Worm (Caenorhabditis elegans): ENCODE data around the gene D1022.9.
A peak's percentile ranks its signal among the peaks of the same experiment; 100 is the strongest.

The D1022.9 gene

DNA sequence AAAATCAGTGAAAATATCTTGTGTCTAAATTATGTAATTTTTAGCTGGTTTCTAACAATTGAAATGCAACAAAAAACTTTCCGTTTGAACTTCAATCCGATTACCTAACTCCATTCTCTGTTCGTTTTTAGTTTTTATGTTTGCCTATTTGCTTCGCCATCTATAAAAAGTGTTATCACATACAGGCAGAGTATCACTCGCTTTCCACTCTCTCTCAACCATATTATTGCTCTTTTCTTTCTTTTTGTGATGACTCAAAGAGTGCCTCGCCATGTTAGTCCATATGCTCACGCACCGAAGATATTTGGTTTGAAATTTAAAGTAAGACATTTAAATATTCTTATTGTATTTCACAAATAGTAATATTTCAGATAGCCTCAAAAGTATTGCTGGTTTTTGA, 45.4 kb upstream of the D1022.9 start, which contains the start of gene ZK1290.13:
ZK1290.13 (plus strand) TSS at position 73 of the 400 bp plus-strand sequence.
- TF ChIP-seq lin-35 (GFP tag; optimal IDR thresholded peaks at IDR 0.05) (no peak), fos-1 (tag; optimal IDR thresholded peaks at IDR 0.05) (no peak), hlh-17 (GFP tag; optimal IDR thresholded peaks at IDR 0.05; ENCODE audit: borderline replicate concordance) (no peak), jun-1 (tag; optimal IDR thresholded peaks at IDR 0.05) (no peak), lsy-2 (tag; optimal IDR thresholded peaks at IDR 0.05) (no peak), zag-1 (tag; optimal IDR thresholded peaks at IDR 0.05) (no peak), ceh-63 (GFP tag; optimal IDR thresholded peaks at IDR 0.05) (no peak), lin-39 (tag; optimal IDR thresholded peaks at IDR 0.05) (no peak), efl-1 (optimal IDR thresholded peaks at IDR 0.05) (no peak), efl-1 (GFP tag; optimal IDR thresholded peaks at IDR 0.05 in 1 of 2) (no peak), ceh-8 (GFP tag; optimal IDR thresholded peaks at IDR 0.05) (no peak), nhr-28 (tag; optimal IDR thresholded peaks at IDR 0.05) (no peak), mef-2 (tag; optimal IDR thresholded peaks at IDR 0.05) (no peak)

DNA sequence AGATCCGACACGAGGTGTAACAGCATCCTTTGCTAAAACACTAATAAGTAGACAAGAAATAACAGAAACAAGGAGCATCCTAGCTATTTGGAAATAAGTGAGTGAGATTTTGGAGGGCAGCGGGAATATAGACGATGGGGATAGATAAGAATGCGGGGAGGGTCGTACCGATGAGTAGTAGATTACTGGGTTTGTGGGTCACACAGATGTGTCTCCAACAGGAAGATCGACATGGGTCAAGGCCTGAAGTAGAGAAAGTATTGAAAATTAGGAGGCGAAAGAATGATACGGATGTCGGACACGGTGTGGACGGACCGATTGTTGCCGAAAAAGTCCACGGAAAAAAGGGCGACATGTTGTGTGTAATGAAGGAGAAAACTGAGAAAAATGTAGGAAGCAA, 44.9 kb upstream of the D1022.9 start, which contains the start of gene wrt-10:
wrt-10 (minus strand) TSS at position 195 of the 400 bp plus-strand sequence.
- TF ChIP-seq fkh-10 (GFP tag; optimal IDR thresholded peaks at IDR 0.05) (no peak), irx-1 (tag; optimal IDR thresholded peaks at IDR 0.05) (no peak), efl-1 (optimal IDR thresholded peaks at IDR 0.05) (no peak), efl-1 (GFP tag; optimal IDR thresholded peaks at IDR 0.05 in 1 of 2) (no peak), blmp-1 (tag; optimal IDR thresholded peaks at IDR 0.05) (peak; percentile 91), nhr-85 (tag) (peak; percentile 57), ztf-11 (tag; optimal IDR thresholded peaks at IDR 0.05) (no peak), sox-4 (tag; optimal IDR thresholded peaks at IDR 0.05) (no peak), tlp-1 (tag; optimal IDR thresholded peaks at IDR 0.05) (no peak)

DNA sequence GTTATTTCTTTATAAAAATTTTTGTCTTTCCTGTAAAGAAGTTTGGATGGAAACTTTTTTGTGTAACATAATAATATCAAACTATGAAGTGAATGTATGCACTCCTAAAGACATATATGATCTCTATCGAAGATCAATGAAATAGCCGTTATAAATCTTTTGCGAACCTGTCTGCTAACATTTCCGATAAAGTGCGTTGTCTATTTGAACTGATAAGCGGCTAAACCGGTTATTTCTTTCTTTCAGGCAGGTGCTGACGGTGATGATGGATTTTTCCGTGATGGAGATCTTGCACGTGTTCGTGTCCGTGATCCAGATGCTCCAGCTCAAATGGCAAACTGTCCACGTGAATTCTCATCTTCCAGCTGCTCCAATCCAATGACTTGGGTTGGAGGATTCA, 42.0 kb upstream of the D1022.9 start:
- TF ChIP-seq elt-3 (tag; optimal IDR thresholded peaks at IDR 0.05) (peak in 3 of 6 experiments; percentile 3 to 26 (median 9)), F16B12.6 (tag; optimal IDR thresholded peaks at IDR 0.05) (no peak), efl-1 (optimal IDR thresholded peaks at IDR 0.05) (no peak), efl-1 (GFP tag; optimal IDR thresholded peaks at IDR 0.05 in 1 of 2) (peak in 1 of 2 experiments; percentile 72), grh-1 (GFP tag; IDR thresholded peaks at IDR 0.05) (peak; percentile 62; the same call in 1 of the 2 replicates), nhr-85 (tag) (peak; percentile 69), blmp-1 (tag; optimal IDR thresholded peaks at IDR 0.05) (peak; percentile 64)

DNA sequence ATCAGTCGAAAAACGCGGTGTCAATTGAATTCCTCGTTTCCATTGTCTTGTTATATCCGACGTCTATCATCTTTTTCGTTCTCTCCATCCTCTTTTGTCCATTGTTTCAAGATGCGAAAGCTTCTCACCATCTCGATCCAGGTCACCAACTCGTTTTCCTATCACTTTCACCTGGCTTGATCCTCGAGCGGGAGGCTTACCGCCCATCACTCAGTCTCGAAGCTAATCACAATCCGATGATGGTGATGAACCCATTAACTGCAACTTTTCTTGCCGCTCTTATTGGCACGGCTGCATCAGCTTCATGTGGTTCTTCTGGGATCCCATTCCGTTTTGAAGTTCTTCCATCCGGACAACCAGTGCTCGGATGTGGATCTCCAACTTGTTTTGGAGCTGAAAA, 41.4 kb upstream of the D1022.9 start, which contains the start of gene wrt-1:
wrt-1 (plus strand) TSS at position 53 of the 400 bp plus-strand sequence.
- TF ChIP-seq lin-13 (GFP tag; optimal IDR thresholded peaks at IDR 0.05), result no peak
- TF ChIP-seq lin-15B (tag; optimal IDR thresholded peaks at IDR 0.05), result no peak
- TF ChIP-seq efl-1 (optimal IDR thresholded peaks at IDR 0.05), result no peak
- peak in 1 of 2 experiments; percentile 10 for TF ChIP-seq efl-1 (GFP tag; optimal IDR thresholded peaks at IDR 0.05 in 1 of 2)
- TF ChIP-seq lin-35 (GFP tag; optimal IDR thresholded peaks at IDR 0.05), result no peak
- TF ChIP-seq blmp-1 (tag; optimal IDR thresholded peaks at IDR 0.05), result peak; percentile 94

DNA sequence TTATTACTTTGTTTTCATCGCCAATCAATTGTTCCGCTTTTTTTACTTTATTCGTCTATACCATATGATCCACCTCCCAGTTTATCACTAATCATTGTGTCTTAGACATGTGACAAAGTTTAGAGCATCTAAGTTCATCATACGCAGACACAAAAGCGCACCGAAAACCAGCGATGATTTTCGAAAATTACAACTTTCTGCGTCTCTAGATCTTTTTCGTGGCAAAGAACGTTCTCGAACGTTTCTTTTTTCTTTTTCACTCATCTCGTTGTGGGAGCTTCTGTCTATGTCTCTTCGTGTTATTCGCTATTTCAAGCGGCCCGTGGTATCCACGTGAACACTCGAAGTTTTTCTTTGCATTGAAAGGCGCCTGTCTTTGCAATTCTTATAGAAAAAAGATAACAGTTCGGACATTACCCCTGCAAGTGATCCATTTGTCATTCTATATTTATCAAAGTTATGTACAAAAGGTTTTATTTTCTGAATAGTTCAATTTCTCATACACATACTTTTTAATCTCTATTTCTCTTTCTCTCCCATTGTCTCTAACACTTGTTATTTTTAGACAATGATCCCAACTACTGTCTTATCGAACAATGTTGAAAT, 39.7 kb upstream of the D1022.9 start, which contains the start of gene ZK1290.5:
ZK1290.5 (plus strand) TSS at position 566 of the 606 bp plus-strand sequence.
- TF ChIP-seq nhr-20 (tag; optimal IDR thresholded peaks at IDR 0.05) (peak; percentile 97), hlh-4 (tag; optimal IDR thresholded peaks at IDR 0.05) (no peak), fkh-8 (tag; optimal IDR thresholded peaks at IDR 0.05) (peak; percentile 87), lin-39 (tag; optimal IDR thresholded peaks at IDR 0.05) (peak; percentile 60), mab-9 (GFP tag; IDR thresholded peaks at IDR 0.05) (peak; percentile 15; the same call in 1 of the 2 replicates), ceh-63 (GFP tag; optimal IDR thresholded peaks at IDR 0.05) (no peak), hlh-17 (GFP tag; optimal IDR thresholded peaks at IDR 0.05; ENCODE audit: borderline replicate concordance) (no peak), zag-1 (tag; optimal IDR thresholded peaks at IDR 0.05) (no peak), nhr-77 (tag; optimal IDR thresholded peaks at IDR 0.05) (peak; percentile 91), F16B12.6 (tag; optimal IDR thresholded peaks at IDR 0.05) (no peak), vab-15 (tag; optimal IDR thresholded peaks at IDR 0.05) (no peak), blmp-1 (tag; optimal IDR thresholded peaks at IDR 0.05) (peak; percentile 84), nhr-84 (tag; optimal IDR thresholded peaks at IDR 0.05) (no peak), mef-2 (tag; optimal IDR thresholded peaks at IDR 0.05) (no peak), lsy-2 (tag; optimal IDR thresholded peaks at IDR 0.05) (peak; percentile 80 to 83), zip-4 (GFP tag; optimal IDR thresholded peaks at IDR 0.05) (peak; percentile 16), lin-13 (GFP tag; optimal IDR thresholded peaks at IDR 0.05) (peak; percentile 54), unc-86 (tag; optimal IDR thresholded peaks at IDR 0.05) (no peak), skn-1 (tag; optimal IDR thresholded peaks at IDR 0.05) (peak; percentile 83), fos-1 (tag; optimal IDR thresholded peaks at IDR 0.05) (peak; percentile 23), aly-2 (tag; optimal IDR thresholded peaks at IDR 0.05) (no peak), egl-13 (tag; optimal IDR thresholded peaks at IDR 0.05) (no peak), aha-1 (tag; optimal IDR thresholded peaks at IDR 0.05) (no peak), nhr-76 (tag; optimal IDR thresholded peaks at IDR 0.05) (no peak), unc-98 (GFP tag; IDR thresholded peaks at IDR 0.05) (peak; percentile 47; the same call in 1 of the 2 replicates), sup-37 (GFP tag; optimal IDR thresholded peaks at IDR 0.05) (no peak), rnt-1 (tag; optimal IDR thresholded peaks at IDR 0.05) (peak; percentile 75)

Measured in whole organism, L1 larva.